Worm (Caenorhabditis elegans): ENCODE measurements around the gene sprr-1.

sprr-1 gene

ce11 chrX:15492759-15493158 lies 26.7 kb downstream of the sprr-1 start (continued):
- TF ChIP-seq odd-2 (tag; optimal IDR thresholded peaks at IDR 0.05), result no peak
- TF ChIP-seq F13H6.1 (tag; optimal IDR thresholded peaks at IDR 0.05), result no peak
- TF ChIP-seq ceh-30 (tag; optimal IDR thresholded peaks at IDR 0.05), result no peak
- peak; percentile 46 for TF ChIP-seq ceh-48 (tag; optimal IDR thresholded peaks at IDR 0.05)
- no peak for TF ChIP-seq ceh-22 (tag; optimal IDR thresholded peaks at IDR 0.05)
- no peak for TF ChIP-seq K02D7.2 (tag; optimal IDR thresholded peaks at IDR 0.05)
- no peak for TF ChIP-seq hlh-15 (tag; optimal IDR thresholded peaks at IDR 0.05)
- TF ChIP-seq ets-4 (tag; optimal IDR thresholded peaks at IDR 0.05), result no peak
- TF ChIP-seq fkh-10 (GFP tag; optimal IDR thresholded peaks at IDR 0.05), result no peak
- peak; percentile 55 for TF ChIP-seq ceh-31 (tag; optimal IDR thresholded peaks at IDR 0.05)
- no peak for TF ChIP-seq fax-1 (tag; optimal IDR thresholded peaks at IDR 0.05)
- TF ChIP-seq nfya-1 (tag; optimal IDR thresholded peaks at IDR 0.05), result peak; percentile 64
- no peak for TF ChIP-seq hlh-8 (tag; optimal IDR thresholded peaks at IDR 0.05)
- peak; percentile 9 for TF ChIP-seq dve-1 (tag; optimal IDR thresholded peaks at IDR 0.05)
- peak; percentile 42; the same call in 1 of the 2 replicates for TF ChIP-seq sox-2 (GFP tag; IDR thresholded peaks at IDR 0.05)
- peak; percentile 50 for TF ChIP-seq ceh-6 (GFP tag; optimal IDR thresholded peaks at IDR 0.05)
- TF ChIP-seq syd-9 (tag; optimal IDR thresholded peaks at IDR 0.05), result peak; percentile 19
- TF ChIP-seq ama-1 (optimal IDR thresholded peaks at IDR 0.05), result no peak
- peak; percentile 7 for TF ChIP-seq lin-11 (tag; optimal IDR thresholded peaks at IDR 0.05)
- peak; percentile 53 for TF ChIP-seq elt-2 (tag; optimal IDR thresholded peaks at IDR 0.05)
- no peak for TF ChIP-seq ztf-16 (tag; optimal IDR thresholded peaks at IDR 0.05)
- TF ChIP-seq ceh-18 (tag; optimal IDR thresholded peaks at IDR 0.05), result peak; percentile 65
- peak; percentile 19 for TF ChIP-seq sdc-2 (tag; optimal IDR thresholded peaks at IDR 0.05)
- TF ChIP-seq zip-5 (tag; optimal IDR thresholded peaks at IDR 0.05), result no peak
- TF ChIP-seq nhr-11 (tag; optimal IDR thresholded peaks at IDR 0.05), result no peak
- TF ChIP-seq che-1 (tag; optimal IDR thresholded peaks at IDR 0.05), result peak; percentile 25
- no peak for TF ChIP-seq C38D4.7 (GFP tag; optimal IDR thresholded peaks at IDR 0.05)
- peak; percentile 75 for TF ChIP-seq ceh-34 (tag; optimal IDR thresholded peaks at IDR 0.05)
- TF ChIP-seq hlh-30 (tag; optimal IDR thresholded peaks at IDR 0.05; ENCODE audit: insufficient read depth), result peak; percentile 68
- TF ChIP-seq T23F11.4 (GFP tag; optimal IDR thresholded peaks at IDR 0.05), result peak; percentile 21
- TF ChIP-seq ref-2 (tag; optimal IDR thresholded peaks at IDR 0.05), result no peak
- TF ChIP-seq pros-1 (tag; optimal IDR thresholded peaks at IDR 0.05), result no peak
- TF ChIP-seq ceh-9 (tag; optimal IDR thresholded peaks at IDR 0.05), result no peak
- no peak for TF ChIP-seq pax-1 (tag; optimal IDR thresholded peaks at IDR 0.05)
- TF ChIP-seq gmeb-2 (tag; optimal IDR thresholded peaks at IDR 0.05), result peak; percentile 22
- TF ChIP-seq ceh-24 (tag; optimal IDR thresholded peaks at IDR 0.05), result no peak
- no peak for TF ChIP-seq elt-4 (tag; optimal IDR thresholded peaks at IDR 0.05)
- TF ChIP-seq hlh-13 (GFP tag; optimal IDR thresholded peaks at IDR 0.05), result no peak
- TF ChIP-seq pat-9 (tag; optimal IDR thresholded peaks at IDR 0.05), result no peak
- TF ChIP-seq madf-2 (tag; optimal IDR thresholded peaks at IDR 0.05), result peak; percentile 14

DNA sequence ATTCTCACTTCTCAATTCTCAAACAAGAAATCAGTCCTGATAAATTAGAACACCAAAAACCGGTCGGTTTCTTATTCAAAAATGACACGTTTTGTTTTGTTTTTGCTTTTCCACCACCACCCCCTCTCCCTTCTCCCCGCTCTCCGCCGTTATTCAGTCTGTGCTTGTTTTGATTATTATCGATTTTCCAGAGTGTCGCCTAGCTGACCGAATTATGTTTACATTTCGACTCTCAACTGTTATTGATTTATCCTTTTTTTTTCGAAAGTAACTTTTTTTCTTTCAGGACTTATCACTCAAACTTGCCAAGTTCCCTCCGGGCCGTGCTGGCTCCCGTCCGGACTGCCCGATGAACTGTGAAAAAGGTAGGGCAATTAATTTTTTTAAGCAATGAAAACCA lies 27.2 kb downstream of the sprr-1 start, which contains the start of gene gob-1:
Gene gob-1, plus strand, starts transcription at position 281 of the 400 bp plus-strand sequence.
- no peak for TF ChIP-seq fkh-6 (tag; optimal IDR thresholded peaks at IDR 0.05)
- TF ChIP-seq pax-1 (tag; optimal IDR thresholded peaks at IDR 0.05), result no peak
- no peak for TF ChIP-seq ahr-1 (tag; optimal IDR thresholded peaks at IDR 0.05)
- no peak for TF ChIP-seq che-1 (tag; optimal IDR thresholded peaks at IDR 0.05)
- no peak for TF ChIP-seq ceh-6 (GFP tag; optimal IDR thresholded peaks at IDR 0.05)
- TF ChIP-seq fax-1 (tag; optimal IDR thresholded peaks at IDR 0.05), result no peak
- no peak for TF ChIP-seq unc-55 (GFP tag; optimal IDR thresholded peaks at IDR 0.05)
- no peak for TF ChIP-seq sox-2 (GFP tag; IDR thresholded peaks at IDR 0.05)
- no peak for TF ChIP-seq ttx-3 (tag; optimal IDR thresholded peaks at IDR 0.05)
- TF ChIP-seq ceh-19 (GFP tag; optimal IDR thresholded peaks at IDR 0.05), result no peak
- TF ChIP-seq ceh-18 (tag; optimal IDR thresholded peaks at IDR 0.05), result no peak
- no peak for TF ChIP-seq C08G9.2 (tag; optimal IDR thresholded peaks at IDR 0.05)
- TF ChIP-seq F13H6.1 (tag; optimal IDR thresholded peaks at IDR 0.05), result no peak
- no peak for TF ChIP-seq ceh-9 (tag; optimal IDR thresholded peaks at IDR 0.05)
- no peak for TF ChIP-seq sox-4 (tag; optimal IDR thresholded peaks at IDR 0.05)
- no peak for TF ChIP-seq hlh-6 (tag; optimal IDR thresholded peaks at IDR 0.05)
- no peak for TF ChIP-seq ama-1 (optimal IDR thresholded peaks at IDR 0.05)
- TF ChIP-seq nfya-1 (tag; optimal IDR thresholded peaks at IDR 0.05), result no peak

Data from whole organism, late embryonic.